Fruit fly (Drosophila melanogaster) whole organism: ENCODE results near the gene CG3191.
A peak's percentile ranks its signal among the peaks of the same experiment; 100 is the strongest.

ENCODE experiments used
- CG8478 ChIP-seq: fragments of >200 bp; optimal IDR thresholded peaks from 2 replicates; lab custom pipeline; 2018; ENCODE audit warnings: inconsistent platforms
- Dll ChIP-seq: fragments of >200 bp; optimal IDR thresholded peaks from 2 replicates; lab custom pipeline; 2017
- EcR ChIP-seq, 2 experiments: fragments of >200 bp; optimal IDR thresholded peaks; 2 replicates each; lab custom pipeline; 2017; ENCODE audit warnings: missing biosample characterization in 2 of 2, missing genetic modification characterization in 2 of 2, missing genetic modification reagents in 2 of 2
- pan ChIP-seq: fragments of >200 bp; optimal IDR thresholded peaks from 2 replicates; lab custom pipeline; 2017
- psq ChIP-seq: fragments of >200 bp; optimal IDR thresholded peaks from 2 replicates; lab custom pipeline; 2017
- usp ChIP-seq: fragments of >200 bp; optimal IDR thresholded peaks from 2 replicates; lab custom pipeline; 2017; ENCODE audit warnings: missing biosample characterization, missing genetic modification characterization, mixed read lengths

CG3191 gene

dm6 chrX:2291023-2291422 lies 39.2 kb upstream of the CG3191 start:
- TF ChIP-seq Dll (lab: Kevin White, UChicago) (no peak), CG8478 (lab: Kevin White, UChicago) (no peak), EcR (GFP tag; optimal IDR thresholded peaks at IDR 0.05; lab: Kevin White, UChicago) (no peak), pan (lab: Kevin White, UChicago) (no peak), psq (lab: Kevin White, UChicago) (no peak), usp (GFP tag; lab: Kevin White, UChicago) (no peak)

dm6 chrX:2289134-2289533 lies 37.3 kb upstream of the CG3191 start:
- TF ChIP-seq EcR (GFP tag; optimal IDR thresholded peaks at IDR 0.05; lab: Kevin White, UChicago): peak in 1 of 2 experiments; percentile 24
- TF ChIP-seq CG8478 (lab: Kevin White, UChicago): no peak
- no peak for TF ChIP-seq psq (lab: Kevin White, UChicago)
- no peak for TF ChIP-seq Dll (lab: Kevin White, UChicago)
- TF ChIP-seq pan (lab: Kevin White, UChicago): no peak

- no peak for TF ChIP-seq psq (lab: Kevin White, UChicago)
- TF ChIP-seq CG8478 (lab: Kevin White, UChicago): no peak
- TF ChIP-seq Dll (lab: Kevin White, UChicago): no peak
- TF ChIP-seq pan (lab: Kevin White, UChicago): no peak
- no peak for TF ChIP-seq EcR (GFP tag; optimal IDR thresholded peaks at IDR 0.05; lab: Kevin White, UChicago)
- no peak for TF ChIP-seq usp (GFP tag; lab: Kevin White, UChicago)
These were observed 36.5 kb upstream of the CG3191 start for dm6 chrX:2288327-2288726.

- no peak for TF ChIP-seq Dll (lab: Kevin White, UChicago)
- no peak for TF ChIP-seq usp (GFP tag; lab: Kevin White, UChicago)
- TF ChIP-seq EcR (GFP tag; optimal IDR thresholded peaks at IDR 0.05; lab: Kevin White, UChicago): no peak
- TF ChIP-seq pan (lab: Kevin White, UChicago): no peak
- TF ChIP-seq CG8478 (lab: Kevin White, UChicago): no peak
- TF ChIP-seq psq (lab: Kevin White, UChicago): no peak
These were observed 35.2 kb upstream of the CG3191 start for dm6 chrX:2286985-2287384.

- TF ChIP-seq EcR (GFP tag; optimal IDR thresholded peaks at IDR 0.05; lab: Kevin White, UChicago): no peak
- TF ChIP-seq CG8478 (lab: Kevin White, UChicago): no peak
- TF ChIP-seq Dll (lab: Kevin White, UChicago): no peak
- no peak for TF ChIP-seq usp (GFP tag; lab: Kevin White, UChicago)
- no peak for TF ChIP-seq psq (lab: Kevin White, UChicago)
- TF ChIP-seq pan (lab: Kevin White, UChicago): no peak
These were observed 34.5 kb upstream of the CG3191 start for dm6 chrX:2286255-2286654.

dm6 chrX:2283470-2283869 lies 31.7 kb upstream of the CG3191 start:
- TF ChIP-seq CG8478 (lab: Kevin White, UChicago): no peak
- no peak for TF ChIP-seq Dll (lab: Kevin White, UChicago)
- no peak for TF ChIP-seq psq (lab: Kevin White, UChicago)
- no peak for TF ChIP-seq EcR (GFP tag; optimal IDR thresholded peaks at IDR 0.05; lab: Kevin White, UChicago)
- no peak for TF ChIP-seq pan (lab: Kevin White, UChicago)
- TF ChIP-seq usp (GFP tag; lab: Kevin White, UChicago): no peak

dm6 chrX:2278782-2279304 lies 27.1 kb upstream of the CG3191 start:
- TF ChIP-seq usp (GFP tag; lab: Kevin White, UChicago) (no peak), Dll (lab: Kevin White, UChicago) (no peak), psq (lab: Kevin White, UChicago) (no peak), CG8478 (lab: Kevin White, UChicago) (no peak), EcR (GFP tag; optimal IDR thresholded peaks at IDR 0.05; lab: Kevin White, UChicago) (no peak), pan (lab: Kevin White, UChicago) (no peak)

dm6 chrX:2275249-2275872 lies 23.6 kb upstream of the CG3191 start, which contains the start of gene Vml:
Gene Vml, plus strand, starts transcription at chrX:2275822.
- TF ChIP-seq CG8478 (lab: Kevin White, UChicago): no peak
- TF ChIP-seq psq (lab: Kevin White, UChicago): no peak
- no peak for TF ChIP-seq pan (lab: Kevin White, UChicago)
- no peak for TF ChIP-seq Dll (lab: Kevin White, UChicago)
- TF ChIP-seq EcR (GFP tag; optimal IDR thresholded peaks at IDR 0.05; lab: Kevin White, UChicago): no peak
- no peak for TF ChIP-seq usp (GFP tag; lab: Kevin White, UChicago)

- no peak for TF ChIP-seq Dll (lab: Kevin White, UChicago)
- no peak for TF ChIP-seq pan (lab: Kevin White, UChicago)
- TF ChIP-seq psq (lab: Kevin White, UChicago): no peak
- TF ChIP-seq CG8478 (lab: Kevin White, UChicago): no peak
- TF ChIP-seq EcR (GFP tag; optimal IDR thresholded peaks at IDR 0.05; lab: Kevin White, UChicago): peak; percentile 45 to 80
- TF ChIP-seq usp (GFP tag; lab: Kevin White, UChicago): no peak
These were observed 23.0 kb upstream of the CG3191 start, which contains the start of gene Grp170 for dm6 chrX:2274704-2275199. Gene Grp170, minus strand, starts transcription at chrX:2275068.

dm6 chrX:2270557-2270930 lies 18.8 kb upstream of the CG3191 start, which contains the start of gene CG2924:
Gene CG2924, minus strand, starts transcription at chrX:2270761.
- no peak for TF ChIP-seq usp (GFP tag; lab: Kevin White, UChicago)
- TF ChIP-seq Dll (lab: Kevin White, UChicago): no peak
- no peak for TF ChIP-seq pan (lab: Kevin White, UChicago)
- no peak for TF ChIP-seq CG8478 (lab: Kevin White, UChicago)
